Fruit fly (Drosophila melanogaster) whole organism, embryonic: ENCODE results near the gene CG7766.
A peak's percentile ranks its signal among the peaks of the same experiment; 100 is the strongest.

Source experiments
- Aef1 ChIP-seq: fragments of 200-800 bp; sonication (Bioruptor generic); IDR thresholded peaks from 3 replicates; pipeline ENCODE4 v1.3.6; 2022; ENCODE audit warnings: missing biosample characterization, missing genetic modification characterization
- B-H2 ChIP-seq: fragments of 200-800 bp; sonication (Bioruptor generic); optimal IDR thresholded peaks from 2 replicates; lab custom pipeline; 2018; ENCODE audit warnings: missing biosample characterization, mild to moderate bottlenecking, missing genetic modification characterization
- CG10431 ChIP-seq: fragments of 200-800 bp; sonication (Bioruptor generic); optimal IDR thresholded peaks from 3 replicates; lab custom pipeline; 2018; ENCODE audit warnings: missing biosample characterization, mild to moderate bottlenecking, missing genetic modification characterization
- CG11093 ChIP-seq: fragments of 200-800 bp; sonication (Bioruptor generic); IDR thresholded peaks from 3 replicates; pipeline ENCODE4 v1.3.6; 2022; ENCODE audit warnings: missing biosample characterization, missing genetic modification characterization
- CG11560 ChIP-seq: fragments of 200-800 bp; sonication (Bioruptor generic); IDR thresholded peaks from 3 replicates; pipeline ENCODE4 v1.3.6; 2022; ENCODE audit warnings: missing biosample characterization, missing genetic modification characterization
- CG11723 ChIP-seq: fragments of 200-800 bp; sonication (Bioruptor generic); optimal IDR thresholded peaks from 2 replicates; lab custom pipeline; 2017; ENCODE audit warnings: missing biosample characterization, mild to moderate bottlenecking, missing genetic modification characterization
- CG13424 ChIP-seq: fragments of 200-800 bp; sonication (Bioruptor generic); optimal IDR thresholded peaks from 2 replicates; lab custom pipeline; 2019; ENCODE audit warnings: missing biosample characterization, mild to moderate bottlenecking, missing genetic modification characterization, moderate library complexity
- CG13624 ChIP-seq: fragments of 200-800 bp; sonication (Bioruptor generic); optimal IDR thresholded peaks from 2 replicates; lab custom pipeline; 2016; ENCODE audit warnings: missing biosample characterization, missing genetic modification characterization
- CG13894 ChIP-seq: fragments of 200-800 bp; sonication (Bioruptor generic); optimal IDR thresholded peaks from 3 replicates; lab custom pipeline; 2018; ENCODE audit warnings: missing biosample characterization, mild to moderate bottlenecking, missing genetic modification characterization, moderate library complexity
- CG2678 ChIP-seq: fragments of 200-800 bp; sonication (Bioruptor generic); optimal IDR thresholded peaks from 3 replicates; lab custom pipeline; 2019; ENCODE audit warnings: missing biosample characterization, mild to moderate bottlenecking, missing genetic modification characterization, moderate library complexity
- CG30020 ChIP-seq: fragments of 200-800 bp; optimal IDR thresholded peaks from 2 replicates; lab custom pipeline; 2019; ENCODE audit warnings: missing biosample characterization, mild to moderate bottlenecking, missing genetic modification characterization, moderate library complexity
- CG3281 ChIP-seq: fragments of 200-800 bp; sonication (Bioruptor generic); optimal IDR thresholded peaks from 3 replicates; lab custom pipeline; 2017; ENCODE audit warnings: missing biosample characterization, mild to moderate bottlenecking, missing genetic modification characterization
- CG4360 ChIP-seq: fragments of 200-800 bp; sonication (Bioruptor generic); IDR thresholded peaks from 2 replicates; pipeline ENCODE4 v1.3.6; 2022; ENCODE audit warnings: missing biosample characterization, missing genetic modification characterization
- CG4854 ChIP-seq: fragments of 200-800 bp; sonication (Bioruptor generic); optimal IDR thresholded peaks from 2 replicates; lab custom pipeline; 2016; ENCODE audit warnings: missing biosample characterization, missing genetic modification characterization, inconsistent platforms
- CG6854 ChIP-seq: fragments of 200-800 bp; sonication (Bioruptor generic); optimal IDR thresholded peaks from 3 replicates; lab custom pipeline; 2017; ENCODE audit warnings: missing biosample characterization, mild to moderate bottlenecking, missing genetic modification characterization
- CG7372 ChIP-seq: fragments of 200-800 bp; sonication (Bioruptor generic); IDR thresholded peaks from 2 replicates; pipeline ENCODE4 v1.3.6; 2022; ENCODE audit warnings: missing biosample characterization, missing genetic modification characterization
- CG9876 ChIP-seq: fragments of 200-800 bp; sonication (Bioruptor generic); optimal IDR thresholded peaks from 2 replicates; lab custom pipeline; 2016; ENCODE audit warnings: missing biosample characterization, missing genetic modification characterization
- CoRest ChIP-seq: fragments of 200-800 bp; sonication (Bioruptor generic); optimal IDR thresholded peaks from 3 replicates; lab custom pipeline; 2018; ENCODE audit warnings: missing biosample characterization, mild to moderate bottlenecking, missing genetic modification characterization, moderate library complexity
- Dip2 ChIP-seq: fragments of 200-800 bp; sonication (Bioruptor generic); IDR thresholded peaks from 2 replicates; pipeline ENCODE4 v1.3.6; 2022; ENCODE audit warnings: missing biosample characterization, missing genetic modification characterization
- ERR ChIP-seq: fragments of 200-800 bp; sonication (Bioruptor generic); optimal IDR thresholded peaks from 2 replicates; lab custom pipeline; 2016; ENCODE audit warnings: missing biosample characterization, missing genetic modification characterization
- H15 ChIP-seq: fragments of 200-800 bp; sonication (Bioruptor generic); IDR thresholded peaks from 3 replicates; pipeline ENCODE4 v1.3.6; 2022; ENCODE audit warnings: missing biosample characterization, missing genetic modification characterization
- Hr3 ChIP-seq: fragments of 200-800 bp; sonication (Bioruptor generic); optimal IDR thresholded peaks from 3 replicates; lab custom pipeline; 2016; ENCODE audit warnings: missing biosample characterization, missing genetic modification characterization
- Kr ChIP-seq: fragments of 200-800 bp; sonication (Bioruptor generic); optimal IDR thresholded peaks from 2 replicates; lab custom pipeline; 2017; ENCODE audit warnings: missing biosample characterization, mild to moderate bottlenecking, missing genetic modification characterization
- Lhr ChIP-seq: fragments of 200-800 bp; sonication (Bioruptor generic); optimal IDR thresholded peaks from 3 replicates; lab custom pipeline; 2017; ENCODE audit warnings: mild to moderate bottlenecking, missing biosample characterization, missing genetic modification reagents, missing genetic modification characterization
- Med ChIP-seq: fragments of 200-800 bp; sonication (Bioruptor generic); peaks from one replicate; lab custom pipeline; 2016; ENCODE audit warnings: missing biosample characterization, missing genetic modification characterization, mild to moderate bottlenecking, inconsistent platforms, moderate library complexity
- NfI ChIP-seq: fragments of 200-800 bp; sonication (Bioruptor generic); optimal IDR thresholded peaks from 3 replicates; lab custom pipeline; 2018; ENCODE audit warnings: missing biosample characterization, mild to moderate bottlenecking, missing genetic modification characterization, moderate library complexity
- Sox100B ChIP-seq: fragments of 200-800 bp; sonication (Bioruptor generic); optimal IDR thresholded peaks from 3 replicates; lab custom pipeline; 2018; ENCODE audit warnings: missing biosample characterization, mild to moderate bottlenecking, missing genetic modification characterization
- Sox102F ChIP-seq: fragments of 200-800 bp; sonication (Bioruptor generic); optimal IDR thresholded peaks from 2 replicates; lab custom pipeline; 2018; ENCODE audit warnings: missing biosample characterization, mild to moderate bottlenecking, missing genetic modification characterization, moderate library complexity
- ara ChIP-seq: fragments of 200-800 bp; sonication (Bioruptor generic); IDR thresholded peaks from 2 replicates; pipeline ENCODE4 v1.3.6; 2022; ENCODE audit warnings: missing biosample characterization, missing genetic modification characterization
- esg ChIP-seq: fragments of 200-800 bp; sonication (Bioruptor generic); conservative IDR thresholded peaks from 2 replicates; pipeline ENCODE4 v1.3.6; 2022; ENCODE audit warnings: missing biosample characterization, missing genetic modification characterization
- fd3F ChIP-seq: fragments of 200-800 bp; sonication (Bioruptor generic); optimal IDR thresholded peaks from 2 replicates; lab custom pipeline; 2018; ENCODE audit warnings: missing biosample characterization, mild to moderate bottlenecking, missing genetic modification characterization, moderate library complexity
- fd96Cb ChIP-seq: fragments of 200-800 bp; sonication (Bioruptor generic); optimal IDR thresholded peaks from 2 replicates; lab custom pipeline; 2018; ENCODE audit warnings: missing biosample characterization, mild to moderate bottlenecking, missing genetic modification characterization, moderate library complexity
- gem ChIP-seq: fragments of 200-800 bp; sonication (Bioruptor generic); optimal IDR thresholded peaks from 2 replicates; lab custom pipeline; 2019; ENCODE audit warnings: missing biosample characterization, mild to moderate bottlenecking, missing genetic modification characterization, moderate library complexity
- ham ChIP-seq: fragments of 200-800 bp; sonication (Bioruptor generic); IDR thresholded peaks from 2 replicates; pipeline ENCODE4 v1.3.6; 2022; ENCODE audit warnings: missing biosample characterization, missing genetic modification characterization
- ind ChIP-seq: fragments of 200-800 bp; sonication (Bioruptor generic); optimal IDR thresholded peaks from 3 replicates; lab custom pipeline; 2016; ENCODE audit warnings: missing biosample characterization, missing genetic modification characterization
- lola ChIP-seq, 3 experiments: fragments of >200 bp in 2 of 3; fragments of 200-800 bp in 1 of 3; sonication (Bioruptor generic) in 1 of 3; optimal IDR thresholded peaks; 2 replicates each; lab custom pipeline; 2017 to 2019; ENCODE audit warnings: missing biosample characterization in 3 of 3, missing genetic modification characterization in 3 of 3, mild to moderate bottlenecking in 1 of 3, moderate library complexity in 1 of 3
- nom ChIP-seq: fragments of 200-800 bp; sonication (Bioruptor generic); optimal IDR thresholded peaks from 2 replicates; lab custom pipeline; 2017; ENCODE audit warnings: missing biosample characterization, missing genetic modification characterization, mild to moderate bottlenecking, moderate library complexity, missing genetic modification reagents
- org-1 ChIP-seq: fragments of 200-800 bp; sonication (Bioruptor generic); optimal IDR thresholded peaks from 2 replicates; lab custom pipeline; 2017; ENCODE audit warnings: missing biosample characterization, missing genetic modification characterization
- pb ChIP-seq: fragments of 200-800 bp; sonication (Bioruptor generic); optimal IDR thresholded peaks from 3 replicates; lab custom pipeline; 2016; ENCODE audit warnings: missing biosample characterization, missing genetic modification characterization
- ranshi ChIP-seq: fragments of 200-800 bp; sonication (Bioruptor generic); IDR thresholded peaks from 2 replicates; pipeline ENCODE4 v1.3.6; 2022; ENCODE audit warnings: missing biosample characterization, missing genetic modification characterization
- scrt ChIP-seq: fragments of 200-800 bp; sonication (Bioruptor generic); optimal IDR thresholded peaks from 2 replicates; lab custom pipeline; 2018; ENCODE audit warnings: missing biosample characterization, mild to moderate bottlenecking, missing genetic modification characterization, moderate library complexity
- sens ChIP-seq: fragments of 200-800 bp; sonication (Bioruptor generic); peaks from one replicate; lab custom pipeline; 2016; ENCODE audit warnings: missing biosample characterization, missing genetic modification characterization
- sim ChIP-seq: fragments of 200-800 bp; sonication (Bioruptor generic); IDR thresholded peaks from 2 replicates; pipeline ENCODE4 v1.3.6; 2022; ENCODE audit warnings: missing biosample characterization, missing genetic modification characterization
- ssp ChIP-seq: fragments of 200-800 bp; sonication (Bioruptor generic); IDR thresholded peaks from 2 replicates; pipeline ENCODE4 v1.3.6; 2022; ENCODE audit warnings: missing biosample characterization, missing genetic modification characterization
- stwl ChIP-seq: fragments of 200-800 bp; sonication (Bioruptor generic); optimal IDR thresholded peaks from 3 replicates; lab custom pipeline; 2018; ENCODE audit warnings: missing biosample characterization, mild to moderate bottlenecking, missing genetic modification characterization, moderate library complexity
- tgo ChIP-seq: fragments of 200-800 bp; sonication (Bioruptor generic); IDR thresholded peaks from 3 replicates; pipeline ENCODE4 v1.3.6; 2022; ENCODE audit warnings: missing biosample characterization, missing genetic modification characterization
- trh ChIP-seq: fragments of 200-800 bp; sonication (Bioruptor generic); optimal IDR thresholded peaks from 2 replicates; lab custom pipeline; 2016; ENCODE audit warnings: missing biosample characterization, missing genetic modification characterization
- tup ChIP-seq: fragments of 200-800 bp; sonication (Bioruptor generic); optimal IDR thresholded peaks from 2 replicates; lab custom pipeline; 2016; ENCODE audit warnings: missing biosample characterization, mild to moderate bottlenecking, missing genetic modification characterization, moderate library complexity
- vvl ChIP-seq: fragments of 200-800 bp; sonication (Bioruptor generic); IDR thresholded peaks from 2 replicates; pipeline ENCODE4 v1.3.6; 2022; ENCODE audit warnings: missing biosample characterization, missing genetic modification characterization
- yki ChIP-seq: fragments of >200 bp; optimal IDR thresholded peaks from 3 replicates; lab custom pipeline; 2018
- zfh2 ChIP-seq: fragments of 200-800 bp; sonication (Bioruptor generic); optimal IDR thresholded peaks from 2 replicates; lab custom pipeline; 2016; ENCODE audit warnings: missing biosample characterization, missing genetic modification characterization

The CG7766 gene

dm6 chrX:9075641-9076324, 27.8 kb downstream of the CG7766 start (continued):
- TF ChIP-seq Sox100B (peak; percentile 57), CG11093 (GFP tag; lab: Robert Waterston, UW) (no peak), Lhr (GFP tag; lab: Kevin White, UChicago) (no peak), CG13894 (tag; lab: Kevin White, UChicago) (no peak), Dip2 (GFP tag; lab: Robert Waterston, UW) (no peak), CG10431 (GFP tag; lab: Kevin White, UChicago) (no peak), vvl (GFP tag; lab: Robert Waterston, UW) (0 out of 2 replicates have a peak, but pooled peaks have one; percentile 10), CG13424 (tag; lab: Kevin White, UChicago) (peak; percentile 34), yki (lab: Kevin White, UChicago) (no peak), org-1 (no peak), CG2678 (tag; lab: Kevin White, UChicago) (peak; percentile 35), Aef1 (GFP tag; lab: Robert Waterston, UW) (no peak), tup (GFP tag; lab: Kevin White, UChicago) (no peak), fd3F (no peak), CG9876 (GFP tag; lab: Kevin White, UChicago) (no peak), CG13624 (GFP tag; lab: Kevin White, UChicago) (no peak), Kr (no peak), sens (GFP tag; lab: Kevin White, UChicago) (peak; percentile 64), nom (peak; percentile 62), ara (GFP tag; lab: Robert Waterston, UW) (no peak), B-H2 (GFP tag; lab: Kevin White, UChicago) (no peak), CG6854 (no peak), ham (GFP tag; lab: Robert Waterston, UW) (no peak), zfh2 (GFP tag; lab: Kevin White, UChicago) (no peak), pb (GFP tag; lab: Kevin White, UChicago) (no peak), tgo (no peak), trh (GFP tag; lab: Kevin White, UChicago) (no peak), CG7372 (GFP tag; lab: Robert Waterston, UW) (peak; percentile 33; the same call in 1 of the 2 replicates), gem (peak; percentile 30), scrt (no peak), stwl (tag; lab: Kevin White, UChicago) (no peak), fd96Cb (tag; lab: Kevin White, UChicago) (peak; percentile 11), CG11723 (GFP tag; lab: Kevin White, UChicago) (no peak), ssp (GFP tag; lab: Robert Waterston, UW) (no peak), CG4360 (GFP tag; lab: Robert Waterston, UW) (no peak), Sox102F (GFP tag; lab: Kevin White, UChicago) (peak; percentile 33), esg (GFP tag; lab: Robert Waterston, UW) (no peak), Med (GFP tag; lab: Kevin White, UChicago) (peak; percentile 73), Hr3 (GFP tag; lab: Kevin White, UChicago) (peak; percentile 9), sim (GFP tag; lab: Robert Waterston, UW) (no peak), ERR (GFP tag; lab: Kevin White, UChicago) (no peak), CG30020 (tag; lab: Kevin White, UChicago) (no peak), CoRest (tag; lab: Kevin White, UChicago) (peak; percentile 15), ind (GFP tag; lab: Kevin White, UChicago) (peak; percentile 7), NfI (GFP tag; lab: Kevin White, UChicago) (no peak), CG4854 (GFP tag; lab: Kevin White, UChicago) (no peak), CG3281 (GFP tag; lab: Kevin White, UChicago) (no peak), lola (GFP tag; optimal IDR thresholded peaks at IDR 0.05; lab: Kevin White, UChicago) (no peak), CG11560 (tag; lab: Robert Waterston, UW) (no peak), ranshi (no peak), H15 (GFP tag; lab: Robert Waterston, UW) (no peak)
